Worm (Caenorhabditis elegans) whole organism, L1 larva: ENCODE results near the gene H20E11.1.

Experiments used
- dpl-1 ChIP-seq, 3 experiments: fragments of 150-350 bp in 2 of 3; sonication (generic microtip) in 1 of 3; optimal IDR thresholded peaks; 2 replicates each; lab custom pipeline; 2014 to 2017; ENCODE audit warnings: missing biosample characterization in 3 of 3, missing genetic modification characterization in 3 of 3, missing genetic modification reagents in 3 of 3
- fkh-10 ChIP-seq: sonication (generic microtip); optimal IDR thresholded peaks from 2 replicates; lab custom pipeline; 2017; ENCODE audit warnings: missing biosample characterization, missing genetic modification reagents, missing genetic modification characterization
- isw-1 ChIP-seq: fragments of 200-800 bp; sonication (Bioruptor generic); IDR thresholded peaks from 2 replicates; pipeline ENCODE4 v1.3.6; 2022; ENCODE audit warnings: missing genetic modification characterization, missing compliant biosample characterization
- lir-3 ChIP-seq: sonication (generic microtip); optimal IDR thresholded peaks from 2 replicates; lab custom pipeline; 2016; ENCODE audit warnings: mild to moderate bottlenecking, missing genetic modification characterization, moderate library complexity, missing compliant biosample characterization; ENCODE audit not compliant: poor library complexity
- snpc-4 ChIP-seq: fragments of 150-350 bp; optimal IDR thresholded peaks from 2 replicates; lab custom pipeline; 2014; ENCODE audit warnings: missing biosample characterization, missing genetic modification characterization
- ztf-4 ChIP-seq: fragments of 150-350 bp; optimal IDR thresholded peaks from 2 replicates; lab custom pipeline; 2014; ENCODE audit warnings: missing biosample characterization, missing genetic modification characterization

ce11 chrIV:6822406-6822805 lies 7.5 kb upstream of the H20E11.1 start, which contains the start of gene C17H12.6:
- TF ChIP-seq isw-1 (GFP tag; lab: Robert Waterston, UW) = no peak
- no peak for TF ChIP-seq fkh-10
- no peak for TF ChIP-seq dpl-1 (GFP tag; optimal IDR thresholded peaks at IDR 0.05; lab: Kevin White, UChicago)
- TF ChIP-seq lir-3 (tag; lab: Kevin White, UChicago) = no peak
- TF ChIP-seq ztf-4 (tag; lab: Kevin White, UChicago) = no peak
- TF ChIP-seq snpc-4 = no peak
